Fruit fly (Drosophila melanogaster) ovary, adult (tissue): ENCODE measurements around the gene gdrd.

Experiments
- CG17801 ChIP-seq: fragments of 200-800 bp; optimal IDR thresholded peaks from 2 replicates; lab custom pipeline; 2019; ENCODE audit warnings: missing biosample characterization, mild to moderate bottlenecking, missing genetic modification characterization, moderate library complexity; ENCODE audit not compliant: partially characterized antibody

The gdrd gene

dm6 chr3L:14691047-14691446 is at the start of gene gdrd:
Gene gdrd, plus strand, starts transcription at chr3L:14691347.
- no peak for TF ChIP-seq CG17801

- no peak for TF ChIP-seq CG17801
These were observed 49.1 kb upstream of the gdrd start for dm6 chr3L:14641969-14642485.

dm6 chr3L:14642820-14643219 is 48.3 kb upstream of the gdrd start:
- no peak for TF ChIP-seq CG17801

dm6 chr3L:14643692-14644091 is 47.5 kb upstream of the gdrd start:
- no peak for TF ChIP-seq CG17801

dm6 chr3L:14645120-14645519 is 46.0 kb upstream of the gdrd start:
- TF ChIP-seq CG17801 = no peak

- no peak for TF ChIP-seq CG17801
These were observed 45.2 kb upstream of the gdrd start for dm6 chr3L:14645934-14646333.

- no peak for TF ChIP-seq CG17801
These were observed 43.8 kb upstream of the gdrd start for dm6 chr3L:14647210-14647869.

dm6 chr3L:14648922-14649321 is 42.2 kb upstream of the gdrd start:
- TF ChIP-seq CG17801 = no peak

- no peak for TF ChIP-seq CG17801
These were observed 40.8 kb upstream of the gdrd start for dm6 chr3L:14650348-14650747.

- no peak for TF ChIP-seq CG17801
These were observed 38.6 kb upstream of the gdrd start for dm6 chr3L:14652554-14652953.

- no peak for TF ChIP-seq CG17801
These were observed 36.4 kb upstream of the gdrd start for dm6 chr3L:14654737-14655136.

dm6 chr3L:14655178-14655577 is 36.0 kb upstream of the gdrd start:
- no peak for TF ChIP-seq CG17801

- no peak for TF ChIP-seq CG17801
These were observed 35.5 kb upstream of the gdrd start for dm6 chr3L:14655681-14656080.

dm6 chr3L:14657485-14658054 is 33.6 kb upstream of the gdrd start:
- TF ChIP-seq CG17801 = no peak

- TF ChIP-seq CG17801 = no peak
These were observed 30.9 kb upstream of the gdrd start for dm6 chr3L:14659954-14660907.

dm6 chr3L:14661567-14662258 is 29.4 kb upstream of the gdrd start:
- TF ChIP-seq CG17801 = no peak

- TF ChIP-seq CG17801 = no peak
These were observed 27.4 kb upstream of the gdrd start for dm6 chr3L:14663750-14664149.
